Worm (Caenorhabditis elegans): ENCODE measurements around the gene tes-1.

DNA sequence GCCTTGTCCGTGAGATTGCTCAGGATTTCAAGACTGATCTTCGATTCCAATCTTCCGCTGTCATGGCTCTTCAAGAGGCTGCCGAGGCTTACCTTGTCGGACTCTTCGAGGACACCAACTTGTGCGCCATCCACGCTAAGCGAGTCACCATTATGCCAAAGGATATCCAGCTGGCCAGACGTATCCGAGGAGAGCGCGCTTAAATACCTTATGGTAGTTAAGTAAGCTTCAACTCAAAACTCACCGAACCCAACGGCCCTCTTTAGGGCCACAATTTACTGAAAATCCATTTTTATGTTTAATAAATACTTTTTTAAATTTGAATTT lies 37.2 kb upstream of the tes-1 start:
- TF ChIP-seq nhr-12 (tag; optimal IDR thresholded peaks at IDR 0.05) (no peak), mls-2 (tag; optimal IDR thresholded peaks at IDR 0.05) (no peak), lin-13 (tag; optimal IDR thresholded peaks at IDR 0.05) (no peak), ztf-11 (tag; optimal IDR thresholded peaks at IDR 0.05) (no peak), nhr-237 (tag; optimal IDR thresholded peaks at IDR 0.05) (no peak), unc-120 (tag; optimal IDR thresholded peaks at IDR 0.05; ENCODE audit: poor library complexity, severe bottlenecking) (no peak), elt-3 (tag; optimal IDR thresholded peaks at IDR 0.05) (no peak), ces-1 (GFP tag; optimal IDR thresholded peaks at IDR 0.05) (no peak), ham-2 (GFP tag; optimal IDR thresholded peaks at IDR 0.05) (no peak)
